Worm (Caenorhabditis elegans) whole organism, L4/young adult: Measurements from ENCODE around the gene chil-8.

Experiments used
- W03F9.2 ChIP-seq: fragments of 150-350 bp; optimal IDR thresholded peaks from 2 replicates; lab custom pipeline; 2014; ENCODE audit warnings: missing biosample characterization, missing genetic modification characterization
- dao-5 ChIP-seq: sonication (generic microtip); optimal IDR thresholded peaks from 2 replicates; lab custom pipeline; 2016; ENCODE audit warnings: missing genotype, missing genetic modification characterization, moderate library complexity, missing compliant biosample characterization
- him-1 ChIP-seq: sonication (generic microtip); optimal IDR thresholded peaks from 2 replicates; lab custom pipeline; 2016; ENCODE audit warnings: missing genotype, missing genetic modification reagents, missing genetic modification characterization, missing compliant biosample characterization

- TF ChIP-seq him-1 (tag; lab: Kevin White, UChicago), result no peak
- no peak for TF ChIP-seq dao-5 (tag; lab: Kevin White, UChicago)
- no peak for TF ChIP-seq W03F9.2 (tag; lab: Kevin White, UChicago)
Measured at ce11 chrII:9888549-9888948, 15.7 kb upstream of the chil-8 start.
